Worm (Caenorhabditis elegans) whole organism, early embryonic: ENCODE results near the gene ZK1240.9.

Experiments used
- ama-1 ChIP-seq: fragments of 150-350 bp; optimal IDR thresholded peaks from 2 replicates; lab custom pipeline; 2014
- tbx-37 ChIP-seq: fragments of 200-800 bp; sonication (Bioruptor generic); conservative IDR thresholded peaks from 2 replicates; pipeline ENCODE4 v1.3.6; 2022; ENCODE audit warnings: missing genetic modification reagents, missing genetic modification characterization, missing compliant biosample characterization

ce11 chrII:2359965-2360364 is 42.0 kb downstream of the ZK1240.9 start, which contains the start of gene F43C11.16:
- TF ChIP-seq tbx-37 (GFP tag; lab: Robert Waterston, UW) (no peak), ama-1 (no peak)
